Fruit fly (Drosophila melanogaster) whole organism, pupa: ENCODE results near the gene Npc2d.

Source experiments
- CG10348 ChIP-seq: fragments of 200-800 bp; sonication (Bioruptor generic); IDR thresholded peaks from 2 replicates; pipeline ENCODE4 v1.3.6; 2022; ENCODE audit warnings: missing biosample characterization, missing genetic modification characterization
- CG12605 ChIP-seq: fragments of 200-800 bp; sonication (Bioruptor generic); IDR thresholded peaks from 2 replicates; pipeline ENCODE4 v1.3.6; 2022; ENCODE audit warnings: missing biosample characterization, missing genetic modification characterization
- CG13204 ChIP-seq: fragments of 200-800 bp; sonication (Bioruptor generic); optimal IDR thresholded peaks from 2 replicates; lab custom pipeline; 2018; ENCODE audit warnings: missing biosample characterization, mild to moderate bottlenecking, missing genetic modification characterization, moderate library complexity
- CG14655 ChIP-seq: fragments of 200-800 bp; sonication (Bioruptor generic); optimal IDR thresholded peaks from 3 replicates; lab custom pipeline; 2017; ENCODE audit warnings: mild to moderate bottlenecking, missing biosample characterization, missing genetic modification reagents, missing genetic modification characterization
- CG15710 ChIP-seq: fragments of 200-800 bp; sonication (Bioruptor generic); optimal IDR thresholded peaks from 2 replicates; lab custom pipeline; 2018; ENCODE audit warnings: missing biosample characterization, mild to moderate bottlenecking, missing genetic modification characterization, moderate library complexity
- CG17806 ChIP-seq: fragments of 200-800 bp; sonication (Bioruptor generic); optimal IDR thresholded peaks from 2 replicates; lab custom pipeline; 2018; ENCODE audit warnings: missing biosample characterization, mild to moderate bottlenecking, missing genetic modification characterization, moderate library complexity
- CG32121 ChIP-seq: fragments of 200-800 bp; sonication (Bioruptor generic); IDR thresholded peaks from 2 replicates; pipeline ENCODE4 v1.3.6; 2022; ENCODE audit warnings: missing biosample characterization, missing genetic modification characterization
- CG34367 ChIP-seq: fragments of 200-800 bp; sonication (Bioruptor generic); optimal IDR thresholded peaks from 2 replicates; lab custom pipeline; 2018; ENCODE audit warnings: missing biosample characterization, mild to moderate bottlenecking, missing genetic modification characterization
- CG4496 ChIP-seq: fragments of 200-800 bp; sonication (Bioruptor generic); IDR thresholded peaks from 3 replicates; pipeline ENCODE4 v1.3.6; 2022; ENCODE audit warnings: missing biosample characterization, missing genetic modification characterization
- CG8159 ChIP-seq: fragments of 200-800 bp; sonication (Bioruptor generic); optimal IDR thresholded peaks from 3 replicates; lab custom pipeline; 2018; ENCODE audit warnings: missing biosample characterization, mild to moderate bottlenecking, missing genetic modification characterization, moderate library complexity
- CG8301 ChIP-seq: fragments of 200-800 bp; sonication (Bioruptor generic); optimal IDR thresholded peaks from 2 replicates; lab custom pipeline; 2018; ENCODE audit warnings: missing biosample characterization, mild to moderate bottlenecking, missing genetic modification characterization
- CG9948 ChIP-seq: fragments of 200-800 bp; sonication (Bioruptor generic); optimal IDR thresholded peaks from 2 replicates; lab custom pipeline; 2018; ENCODE audit warnings: missing biosample characterization, mild to moderate bottlenecking, missing genetic modification characterization, moderate library complexity
- D1 ChIP-seq: fragments of 200-800 bp; sonication (Bioruptor generic); optimal IDR thresholded peaks from 2 replicates; lab custom pipeline; 2018; ENCODE audit warnings: missing biosample characterization, mild to moderate bottlenecking, missing genetic modification characterization, moderate library complexity
- EcR ChIP-seq: fragments of 200-800 bp; sonication (Bioruptor generic); optimal IDR thresholded peaks from 3 replicates; lab custom pipeline; 2019; ENCODE audit warnings: missing biosample characterization, missing genetic modification characterization, mild to moderate bottlenecking, moderate library complexity, missing genetic modification reagents
- Ets98B ChIP-seq: fragments of 200-800 bp; sonication (Bioruptor generic); IDR thresholded peaks from 2 replicates; pipeline ENCODE4 v1.3.6; 2022; ENCODE audit warnings: missing biosample characterization, missing genetic modification characterization
- Pif1A ChIP-seq: fragments of 200-800 bp; sonication (Bioruptor generic); optimal IDR thresholded peaks from 3 replicates; lab custom pipeline; 2016; ENCODE audit warnings: missing biosample characterization, missing genetic modification characterization
- Pif1B ChIP-seq: fragments of 200-800 bp; sonication (Bioruptor generic); optimal IDR thresholded peaks from 3 replicates; lab custom pipeline; 2016; ENCODE audit warnings: missing biosample characterization, missing genetic modification characterization
- Snoo ChIP-seq: fragments of 200-800 bp; sonication (Bioruptor generic); optimal IDR thresholded peaks from 3 replicates; lab custom pipeline; 2017; ENCODE audit warnings: missing biosample characterization, mild to moderate bottlenecking, missing genetic modification characterization, inconsistent platforms
- fd96Ca ChIP-seq: fragments of 200-800 bp; sonication (Bioruptor generic); IDR thresholded peaks from 3 replicates; pipeline ENCODE4 v1.3.6; 2022; ENCODE audit warnings: missing biosample characterization, missing genetic modification characterization
- gl ChIP-seq: fragments of 200-800 bp; sonication (Bioruptor generic); optimal IDR thresholded peaks from 2 replicates; lab custom pipeline; 2018; ENCODE audit warnings: missing biosample characterization, mild to moderate bottlenecking, missing genetic modification characterization
- rn ChIP-seq: fragments of 200-800 bp; sonication (Bioruptor generic); IDR thresholded peaks from 2 replicates; pipeline ENCODE4 v1.3.6; 2022; ENCODE audit warnings: missing biosample characterization, missing genetic modification characterization

The Npc2d gene

dm6 chr3R:10081469-10082111 lies 25.7 kb upstream of the Npc2d start:
- no peak for TF ChIP-seq CG10348 (GFP tag; lab: Robert Waterston, UW)
- TF ChIP-seq CG12605 (GFP tag; lab: Robert Waterston, UW): no peak
- TF ChIP-seq CG13204 (GFP tag; lab: Kevin White, UChicago): no peak
- peak; percentile 7 for TF ChIP-seq CG15710
- no peak for TF ChIP-seq rn
- TF ChIP-seq CG9948: no peak
- TF ChIP-seq Ets98B (GFP tag; lab: Robert Waterston, UW): no peak
- TF ChIP-seq CG4496 (GFP tag; lab: Robert Waterston, UW): peak; percentile 53; the same call in 1 of the 3 replicates
- no peak for TF ChIP-seq D1 (tag; lab: Kevin White, UChicago)
- TF ChIP-seq gl: no peak
- peak; percentile 9; the same call in 1 of the 3 replicates for TF ChIP-seq fd96Ca (GFP tag; lab: Robert Waterston, UW)
- TF ChIP-seq EcR (GFP tag; lab: Kevin White, UChicago): peak; percentile 28
- peak; percentile 6 for TF ChIP-seq CG17806 (tag; lab: Kevin White, UChicago)
- no peak for TF ChIP-seq Snoo (tag; lab: Kevin White, UChicago)

- TF ChIP-seq EcR (GFP tag; lab: Kevin White, UChicago): peak; percentile 87
- 0 out of 3 replicates have a peak, but pooled peaks have one; percentile 35 for TF ChIP-seq CG4496 (GFP tag; lab: Robert Waterston, UW)
- TF ChIP-seq CG13204 (GFP tag; lab: Kevin White, UChicago): no peak
- TF ChIP-seq rn: no peak
- no peak for TF ChIP-seq Pif1B (GFP tag; lab: Kevin White, UChicago)
- TF ChIP-seq CG32121 (GFP tag; lab: Robert Waterston, UW): 0 out of 2 replicates have a peak, but pooled peaks have one; percentile 28
- no peak for TF ChIP-seq CG14655 (GFP tag; lab: Kevin White, UChicago)
- TF ChIP-seq gl: no peak
- TF ChIP-seq CG9948: no peak
- TF ChIP-seq, all 21 proteins: peak for 3
Measured at dm6 chr3R:10080699-10081098, 24.8 kb upstream of the Npc2d start.

dm6 chr3R:10079267-10079987 lies 23.5 kb upstream of the Npc2d start:
- TF ChIP-seq Pif1A (GFP tag; lab: Kevin White, UChicago) (peak; percentile 66), gl (peak; percentile 37), CG9948 (peak; percentile 81), Snoo (tag; lab: Kevin White, UChicago) (peak; percentile 24), CG34367 (tag; lab: Kevin White, UChicago) (peak; percentile 78), CG15710 (peak; percentile 70), CG32121 (GFP tag; lab: Robert Waterston, UW) (peak; percentile 88), rn (peak; percentile 54; the same call in 1 of the 2 replicates), Pif1B (GFP tag; lab: Kevin White, UChicago) (peak; percentile 29), D1 (tag; lab: Kevin White, UChicago) (no peak), Ets98B (GFP tag; lab: Robert Waterston, UW) (peak; percentile 85), EcR (GFP tag; lab: Kevin White, UChicago) (peak; percentile 32), CG14655 (GFP tag; lab: Kevin White, UChicago) (peak; percentile 54), fd96Ca (GFP tag; lab: Robert Waterston, UW) (no peak), CG13204 (GFP tag; lab: Kevin White, UChicago) (no peak), CG17806 (tag; lab: Kevin White, UChicago) (peak; percentile 81), CG10348 (GFP tag; lab: Robert Waterston, UW) (peak; percentile 57), CG4496 (GFP tag; lab: Robert Waterston, UW) (peak; percentile 87), CG8301 (tag; lab: Kevin White, UChicago) (peak; percentile 64), CG8159 (tag; lab: Kevin White, UChicago) (peak; percentile 71), CG12605 (GFP tag; lab: Robert Waterston, UW) (peak; percentile 58)

dm6 chr3R:10078468-10079143 lies 22.7 kb upstream of the Npc2d start:
- no peak for TF ChIP-seq rn
- TF ChIP-seq CG13204 (GFP tag; lab: Kevin White, UChicago): no peak
- no peak for TF ChIP-seq CG34367 (tag; lab: Kevin White, UChicago)
- TF ChIP-seq CG9948: no peak
- TF ChIP-seq CG4496 (GFP tag; lab: Robert Waterston, UW): no peak
- TF ChIP-seq CG12605 (GFP tag; lab: Robert Waterston, UW): no peak
- TF ChIP-seq D1 (tag; lab: Kevin White, UChicago): no peak
- no peak for TF ChIP-seq CG17806 (tag; lab: Kevin White, UChicago)
- no peak for TF ChIP-seq CG15710
- TF ChIP-seq Pif1B (GFP tag; lab: Kevin White, UChicago): no peak
- no peak for TF ChIP-seq fd96Ca (GFP tag; lab: Robert Waterston, UW)
- TF ChIP-seq, all 21 proteins: peak for 0

- TF ChIP-seq CG4496 (GFP tag; lab: Robert Waterston, UW) (no peak), D1 (tag; lab: Kevin White, UChicago) (peak; percentile 21), rn (no peak), CG17806 (tag; lab: Kevin White, UChicago) (no peak), EcR (GFP tag; lab: Kevin White, UChicago) (no peak), Ets98B (GFP tag; lab: Robert Waterston, UW) (no peak)
Measured at dm6 chr3R:10076665-10077064, 20.8 kb upstream of the Npc2d start.
